Worm (Caenorhabditis elegans) whole organism, late embryonic: ENCODE results near the gene F49E2.2.

Experiments used
- ama-1 ChIP-seq: fragments of 150-350 bp; optimal IDR thresholded peaks from 2 replicates; lab custom pipeline; 2014
- ceh-2 ChIP-seq: sonication (generic microtip); optimal IDR thresholded peaks from 2 replicates; lab custom pipeline; 2016; ENCODE audit warnings: missing genotype, missing genetic modification characterization, missing compliant biosample characterization
- ceh-24 ChIP-seq: sonication (generic microtip); optimal IDR thresholded peaks from 2 replicates; lab custom pipeline; 2016; ENCODE audit warnings: mild to moderate bottlenecking, missing genetic modification characterization, missing compliant biosample characterization
- ceh-45 ChIP-seq: fragments of 200-800 bp; sonication (Bioruptor generic); IDR thresholded peaks from 2 replicates; pipeline ENCODE4 v1.3.6; 2022; ENCODE audit warnings: missing genetic modification reagents, missing genetic modification characterization, missing compliant biosample characterization
- che-1 ChIP-seq: sonication (generic microtip); optimal IDR thresholded peaks from 2 replicates; lab custom pipeline; 2016; ENCODE audit warnings: mild to moderate bottlenecking, missing genetic modification characterization, missing compliant biosample characterization
- elt-4 ChIP-seq: sonication (generic microtip); optimal IDR thresholded peaks from 2 replicates; lab custom pipeline; 2016; ENCODE audit warnings: missing genetic modification characterization, missing compliant biosample characterization
- fax-1 ChIP-seq: sonication (generic microtip); optimal IDR thresholded peaks from 2 replicates; lab custom pipeline; 2016; ENCODE audit warnings: missing genotype, missing genetic modification characterization, missing compliant biosample characterization
- hlh-30 ChIP-seq: sonication (generic microtip); optimal IDR thresholded peaks from 2 replicates; lab custom pipeline; 2017; ENCODE audit warnings: antibody characterized with exemption, missing genetic modification characterization, missing compliant biosample characterization; ENCODE audit not compliant: insufficient read depth
- mec-3 ChIP-seq: sonication (generic microtip); optimal IDR thresholded peaks from 2 replicates; lab custom pipeline; 2016; ENCODE audit warnings: borderline replicate concordance, missing genetic modification characterization, missing compliant biosample characterization
- odd-2 ChIP-seq: sonication (generic microtip); optimal IDR thresholded peaks from 2 replicates; lab custom pipeline; 2017; ENCODE audit warnings: antibody characterized with exemption, mild to moderate bottlenecking, missing genetic modification characterization, missing compliant biosample characterization
- pha-4 ChIP-seq: fragments of 150-350 bp; optimal IDR thresholded peaks from 2 replicates; lab custom pipeline; 2018; ENCODE audit warnings: missing biosample characterization, missing genetic modification reagents, missing genetic modification characterization
- pqm-1 ChIP-seq: sonication (generic microtip); optimal IDR thresholded peaks from 2 replicates; lab custom pipeline; 2016; ENCODE audit warnings: missing genetic modification characterization, missing compliant biosample characterization
- rnt-1 ChIP-seq: sonication (generic microtip); optimal IDR thresholded peaks from 2 replicates; lab custom pipeline; 2016; ENCODE audit warnings: missing genetic modification characterization, missing compliant biosample characterization
- unc-3 ChIP-seq, 2 experiments: fragments of 200-800 bp in 1 of 2; sonication (Bioruptor generic) in 1 of 2; sonication (generic microtip) in 1 of 2; conservative IDR thresholded peaks in 1 of 2; optimal IDR thresholded peaks in 1 of 2; 2 replicates each; pipeline versions ENCODE4 v1.3.6 to Lab custom; 2016 to 2022; ENCODE audit warnings: missing compliant biosample characterization in 2 of 2, missing genetic modification characterization in 2 of 2, missing genetic modification reagents in 1 of 2

ce11 chrX:9547264-9547751 is 19.2 kb upstream of the F49E2.2 start:
- no peak for TF ChIP-seq pqm-1 (tag; lab: Kevin White, UChicago)
- no peak for TF ChIP-seq che-1 (tag; lab: Kevin White, UChicago)
- no peak for TF ChIP-seq ceh-2 (tag; lab: Kevin White, UChicago)
- no peak for TF ChIP-seq ceh-45 (GFP tag; lab: Robert Waterston, UW)
- TF ChIP-seq fax-1 (tag; lab: Kevin White, UChicago) = no peak
- TF ChIP-seq pha-4 (tag; lab: Kevin White, UChicago) = no peak
- TF ChIP-seq ceh-24 (tag; lab: Kevin White, UChicago) = no peak
- TF ChIP-seq unc-3 (GFP tag; conservative IDR thresholded peaks at IDR 0.05; lab: Robert Waterston, UW) = no peak
- TF ChIP-seq unc-3 (tag; optimal IDR thresholded peaks at IDR 0.05; lab: Kevin White, UChicago) = no peak
- no peak for TF ChIP-seq rnt-1
- TF ChIP-seq mec-3 (tag; lab: Kevin White, UChicago) = no peak
- TF ChIP-seq elt-4 (tag; lab: Kevin White, UChicago) = no peak
- TF ChIP-seq ama-1 (lab: Kevin White, UChicago) = no peak
- no peak for TF ChIP-seq hlh-30 (tag; lab: Kevin White, UChicago)
- TF ChIP-seq odd-2 (tag; lab: Kevin White, UChicago) = no peak
